Fruit fly (Drosophila melanogaster): ENCODE measurements around the gene nAChRalpha6.

DNA sequence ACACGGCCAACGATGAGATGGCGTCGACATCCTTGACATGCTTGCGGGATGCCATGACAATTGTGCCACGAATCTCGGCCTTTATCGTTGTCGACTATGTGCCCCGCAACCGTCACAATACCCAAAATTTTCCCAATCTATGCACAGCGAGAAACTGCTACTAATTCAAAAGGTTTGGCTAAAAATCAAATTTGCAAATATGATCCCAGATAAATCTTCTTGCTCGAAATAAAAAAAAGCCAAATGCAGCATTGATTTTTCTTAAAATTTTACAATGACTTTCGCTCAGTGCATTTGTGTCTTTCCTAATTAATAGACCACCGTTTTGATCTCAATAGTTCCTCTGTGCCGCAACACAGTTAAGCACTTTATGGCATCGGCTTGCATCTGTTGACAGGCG, 23.1 kb downstream of the nAChRalpha6 start:
- TF ChIP-seq dmrt93B (GFP tag; optimal IDR thresholded peaks at IDR 0.05) (no peak), Hnf4 (GFP tag; optimal IDR thresholded peaks at IDR 0.05) (no peak), lola (GFP tag; optimal IDR thresholded peaks at IDR 0.05) (no peak), Dfd (GFP tag; optimal IDR thresholded peaks at IDR 0.05) (no peak), jim (GFP tag; optimal IDR thresholded peaks at IDR 0.05) (no peak), Rel (GFP tag; optimal IDR thresholded peaks at IDR 0.05) (no peak), Rel (tag; optimal IDR thresholded peaks at IDR 0.05) (no peak), Hr78 (GFP tag; optimal IDR thresholded peaks at IDR 0.05) (no peak), usp (GFP tag; optimal IDR thresholded peaks at IDR 0.05) (no peak), br (GFP tag; optimal IDR thresholded peaks at IDR 0.05) (no peak), Mio (GFP tag; optimal IDR thresholded peaks at IDR 0.05) (no peak), CG32264 (GFP tag; optimal IDR thresholded peaks at IDR 0.05) (no peak), Dif (GFP tag; optimal IDR thresholded peaks at IDR 0.05; ENCODE audit: partially characterized antibody) (no peak), GATAd (GFP tag; optimal IDR thresholded peaks at IDR 0.05) (no peak)

All from whole organism, wandering third instar larva.